Fruit fly (Drosophila melanogaster): ENCODE results near the gene Rpn12R.

The Rpn12R gene

DNA sequence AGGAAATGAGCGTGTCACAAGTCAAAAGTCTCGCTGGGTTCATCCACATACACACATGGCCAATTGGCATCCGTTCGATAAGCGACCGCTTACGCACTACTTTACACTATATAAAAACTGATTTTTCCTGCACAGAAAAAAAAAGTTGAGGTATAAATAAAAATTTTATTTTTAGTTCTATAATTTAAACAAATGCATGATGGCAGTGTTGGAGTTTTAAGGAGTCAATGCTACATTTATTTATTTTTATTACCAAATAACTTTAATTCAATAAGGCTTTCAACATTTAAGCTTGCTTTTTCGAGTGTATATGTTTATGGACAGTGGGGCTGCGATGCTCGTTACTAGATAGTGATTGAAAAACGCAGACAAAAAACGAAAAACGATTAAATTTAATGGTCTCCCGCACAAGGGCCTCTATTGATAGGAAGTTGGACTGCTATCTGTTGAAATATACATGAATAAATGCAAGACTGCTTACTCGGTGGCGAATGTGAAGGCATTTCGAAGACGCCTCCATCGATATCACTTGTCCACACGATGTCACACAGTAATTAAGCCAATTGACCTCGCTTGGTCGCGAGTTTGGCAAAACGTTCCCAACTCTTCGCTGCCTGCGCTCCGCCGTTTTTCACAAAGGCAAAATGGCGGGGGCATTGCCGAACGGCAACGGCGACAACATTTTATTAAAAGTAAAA, 30.6 kb downstream of the Rpn12R start (continued):
- peak; percentile 70 for TF ChIP-seq CG10366 (GFP tag; IDR thresholded peaks at IDR 0.05)
- no peak for TF ChIP-seq Trl (optimal IDR thresholded peaks at IDR 0.05)
- peak; percentile 3 for TF ChIP-seq Trl (GFP tag; optimal IDR thresholded peaks at IDR 0.05)
- TF ChIP-seq CG11723 (GFP tag; optimal IDR thresholded peaks at IDR 0.05) = peak; percentile 51
- TF ChIP-seq chif (GFP tag; optimal IDR thresholded peaks at IDR 0.05) = peak; percentile 7 to 57
- TF ChIP-seq Drgx (GFP tag; IDR thresholded peaks at IDR 0.05) = peak; percentile 83
- TF ChIP-seq CG17568 (GFP tag; optimal IDR thresholded peaks at IDR 0.05) = peak; percentile 50
- TF ChIP-seq CG12104 (GFP tag; optimal IDR thresholded peaks at IDR 0.05) = peak; percentile 55
- TF ChIP-seq CG18476 (GFP tag; optimal IDR thresholded peaks at IDR 0.05) = peak; percentile 38
- TF ChIP-seq CG9817 (tag; optimal IDR thresholded peaks at IDR 0.05) = peak; percentile 68
- TF ChIP-seq CG6689 (GFP tag; IDR thresholded peaks at IDR 0.05) = peak; percentile 78
- peak; percentile 88 for TF ChIP-seq CG8388 (GFP tag; optimal IDR thresholded peaks at IDR 0.05)
- TF ChIP-seq Fer1 (GFP tag; optimal IDR thresholded peaks at IDR 0.05) = peak; percentile 74
- TF ChIP-seq knrl (GFP tag; IDR thresholded peaks at IDR 0.05; ENCODE audit: partially characterized antibody) = no peak
- peak; percentile 84 for TF ChIP-seq CG15269 (tag; optimal IDR thresholded peaks at IDR 0.05)
- TF ChIP-seq B-H2 (GFP tag; optimal IDR thresholded peaks at IDR 0.05) = no peak
- TF ChIP-seq Ssrp (tag; optimal IDR thresholded peaks at IDR 0.05) = peak; percentile 80
- peak; percentile 53 for TF ChIP-seq CG1529 (GFP tag; optimal IDR thresholded peaks at IDR 0.05)
- TF ChIP-seq CG1792 (GFP tag; optimal IDR thresholded peaks at IDR 0.05) = peak; percentile 62
- TF ChIP-seq CG11695 (GFP tag; IDR thresholded peaks at IDR 0.05) = peak; percentile 73
- peak; percentile 35 for TF ChIP-seq caup (GFP tag; optimal IDR thresholded peaks at IDR 0.05; ENCODE audit: severe bottlenecking)
- TF ChIP-seq so (GFP tag; IDR thresholded peaks at IDR 0.05) = peak; percentile 69; the same call in 1 of the 3 replicates
- peak; percentile 43; the same call in 2 of the 4 replicates for TF ChIP-seq Gug (GFP tag; IDR thresholded peaks at IDR 0.05)
- no peak for TF ChIP-seq gcm2 (GFP tag; optimal IDR thresholded peaks at IDR 0.05)
- TF ChIP-seq hb (GFP tag; IDR thresholded peaks at IDR 0.05; ENCODE audit: partially characterized antibody) = no peak
- no peak for TF ChIP-seq CG13894 (tag; optimal IDR thresholded peaks at IDR 0.05)
- TF ChIP-seq ash1 (GFP tag; optimal IDR thresholded peaks at IDR 0.05) = no peak
- no peak for TF ChIP-seq btn (GFP tag; optimal IDR thresholded peaks at IDR 0.05)
- peak in 1 of 2 experiments; percentile 84 for TF ChIP-seq Hr51 (GFP tag; optimal IDR thresholded peaks at IDR 0.05)
- peak; percentile 82 for TF ChIP-seq CG15696 (tag; optimal IDR thresholded peaks at IDR 0.05)
- TF ChIP-seq CG11504 (tag; optimal IDR thresholded peaks at IDR 0.05) = peak; percentile 89
- no peak for TF ChIP-seq insv (GFP tag; optimal IDR thresholded peaks at IDR 0.05)
- TF ChIP-seq CG7271 (tag; optimal IDR thresholded peaks at IDR 0.05) = peak; percentile 16
- TF ChIP-seq zfh1 (GFP tag; IDR thresholded peaks at IDR 0.05) = peak; percentile 76; the same call in 2 of the 3 replicates
- TF ChIP-seq CG32532 (GFP tag; IDR thresholded peaks at IDR 0.05) = peak; percentile 57; the same call in 1 of the 2 replicates
- peak; percentile 39; the same call in 1 of the 2 replicates for TF ChIP-seq MBD-R2 (GFP tag; IDR thresholded peaks at IDR 0.05)
- peak; percentile 84 for TF ChIP-seq gcm (GFP tag; optimal IDR thresholded peaks at IDR 0.05)
- TF ChIP-seq CoRest (tag; optimal IDR thresholded peaks at IDR 0.05) = peak; percentile 85
- TF ChIP-seq CG6254 (GFP tag; optimal IDR thresholded peaks at IDR 0.05) = peak; percentile 49
- peak; percentile 36 for TF ChIP-seq CG3838 (GFP tag; optimal IDR thresholded peaks at IDR 0.05)
- no peak for TF ChIP-seq emc (GFP tag; optimal IDR thresholded peaks at IDR 0.05)
- peak; percentile 82 for TF ChIP-seq Med (GFP tag)
- peak; percentile 87 for TF ChIP-seq Abd-B (GFP tag; optimal IDR thresholded peaks at IDR 0.05)
- no peak for TF ChIP-seq CHES-1-like (GFP tag; optimal IDR thresholded peaks at IDR 0.05)
- TF ChIP-seq Mad (GFP tag; optimal IDR thresholded peaks at IDR 0.05) = no peak
- peak; percentile 21 for TF ChIP-seq CG10431 (GFP tag; optimal IDR thresholded peaks at IDR 0.05)
- TF ChIP-seq CG10565 (GFP tag; optimal IDR thresholded peaks at IDR 0.05) = no peak
- no peak for TF ChIP-seq prd (optimal IDR thresholded peaks at IDR 0.05)
- TF ChIP-seq prd (GFP tag; IDR thresholded peaks at IDR 0.05) = peak; percentile 73
